Worm (Caenorhabditis elegans): ENCODE measurements around the gene unc-105.

DNA sequence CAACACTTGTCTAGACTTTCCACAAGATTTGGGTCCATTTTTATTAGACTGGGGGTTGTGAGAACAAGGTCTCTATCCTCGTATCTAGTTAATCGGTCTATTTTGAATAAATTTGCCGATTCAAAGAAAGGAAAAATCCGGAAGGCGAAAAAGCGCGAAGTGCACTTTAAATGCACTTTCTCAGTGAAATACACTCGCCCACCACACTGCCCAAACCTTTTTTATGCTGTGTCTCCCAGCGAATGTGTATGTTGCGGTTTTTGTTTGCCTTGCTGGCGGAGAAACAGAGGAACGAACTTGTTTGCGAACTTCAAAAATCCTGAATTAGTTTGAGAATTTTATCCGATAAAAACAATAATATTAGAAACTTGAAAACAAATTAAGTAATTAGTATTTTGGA lies 14.5 kb downstream of the unc-105 start:
- TF ChIP-seq unc-62 (GFP tag; optimal IDR thresholded peaks at IDR 0.05) (no peak), unc-130 (GFP tag; optimal IDR thresholded peaks at IDR 0.05) (no peak), ztf-3 (GFP tag; optimal IDR thresholded peaks at IDR 0.05) (no peak), snpc-4 (GFP tag; optimal IDR thresholded peaks at IDR 0.05) (no peak), snpc-4 (tag; optimal IDR thresholded peaks at IDR 0.05) (no peak)

All from whole organism, young adult.